Fruit fly (Drosophila melanogaster) whole organism, prepupa: ENCODE data around the gene ATPsynC.
A peak's percentile ranks its signal among the peaks of the same experiment; 100 is the strongest.

Experiments
- Blimp-1 ChIP-seq: fragments of 200-800 bp; sonication (Bioruptor generic); optimal IDR thresholded peaks from 3 replicates; lab custom pipeline; 2017; ENCODE audit warnings: missing biosample characterization, missing genetic modification characterization, mild to moderate bottlenecking, moderate library complexity, missing genetic modification reagents
- CG10631 ChIP-seq: fragments of 200-800 bp; sonication (Bioruptor generic); optimal IDR thresholded peaks from 2 replicates; lab custom pipeline; 2016; ENCODE audit warnings: missing biosample characterization, missing genetic modification characterization
- CG11762 ChIP-seq: fragments of 200-800 bp; sonication (Bioruptor generic); optimal IDR thresholded peaks from 3 replicates; lab custom pipeline; 2016; ENCODE audit warnings: missing biosample characterization, missing genetic modification characterization; ENCODE audit not compliant: insufficient read depth
- CG11902 ChIP-seq: fragments of 200-800 bp; sonication (Bioruptor generic); optimal IDR thresholded peaks from 3 replicates; lab custom pipeline; 2016; ENCODE audit warnings: missing biosample characterization, missing genetic modification characterization
- CG15336 ChIP-seq: fragments of 200-800 bp; sonication (Bioruptor generic); IDR thresholded peaks from 2 replicates; pipeline ENCODE4 v1.3.6; 2022; ENCODE audit warnings: missing biosample characterization, missing genetic modification characterization
- CG1621 ChIP-seq: fragments of 200-800 bp; sonication (Bioruptor generic); optimal IDR thresholded peaks from 3 replicates; lab custom pipeline; 2018; ENCODE audit warnings: missing biosample characterization, mild to moderate bottlenecking, missing genetic modification characterization
- CG3032 ChIP-seq: fragments of 200-800 bp; optimal IDR thresholded peaks from 2 replicates; lab custom pipeline; 2019; ENCODE audit warnings: missing biosample characterization, mild to moderate bottlenecking, missing genetic modification characterization, moderate library complexity
- CG32006 ChIP-seq: fragments of 200-800 bp; sonication (Bioruptor generic); optimal IDR thresholded peaks from 3 replicates; lab custom pipeline; 2017; ENCODE audit warnings: missing biosample characterization, mild to moderate bottlenecking, missing genetic modification characterization
- CG3919 ChIP-seq: fragments of 200-800 bp; sonication (Bioruptor generic); optimal IDR thresholded peaks from 3 replicates; lab custom pipeline; 2016; ENCODE audit warnings: missing biosample characterization, missing genetic modification characterization
- CG4318 ChIP-seq: fragments of 200-800 bp; sonication (Bioruptor generic); optimal IDR thresholded peaks from 3 replicates; lab custom pipeline; 2017; ENCODE audit warnings: missing biosample characterization, mild to moderate bottlenecking, missing genetic modification characterization
- CG6163 ChIP-seq: fragments of 200-800 bp; sonication (Bioruptor generic); IDR thresholded peaks from 3 replicates; pipeline ENCODE4 v1.3.6; 2022; ENCODE audit warnings: missing biosample characterization, missing genetic modification characterization
- CG6276 ChIP-seq: fragments of 200-800 bp; sonication (Bioruptor generic); optimal IDR thresholded peaks from 2 replicates; lab custom pipeline; 2017; ENCODE audit warnings: missing biosample characterization, mild to moderate bottlenecking, missing genetic modification characterization
- CG6792 ChIP-seq: fragments of 200-800 bp; sonication (Bioruptor generic); optimal IDR thresholded peaks from 3 replicates; lab custom pipeline; 2016; ENCODE audit warnings: missing biosample characterization, missing genetic modification characterization
- CG6854 ChIP-seq: fragments of 200-800 bp; sonication (Bioruptor generic); optimal IDR thresholded peaks from 2 replicates; lab custom pipeline; 2017; ENCODE audit warnings: missing biosample characterization, mild to moderate bottlenecking, missing genetic modification characterization
- CG7368 ChIP-seq: fragments of 200-800 bp; sonication (Bioruptor generic); optimal IDR thresholded peaks from 3 replicates; lab custom pipeline; 2016; ENCODE audit warnings: missing biosample characterization, missing genetic modification characterization
- CG8119 ChIP-seq: fragments of 200-800 bp; sonication (Bioruptor generic); IDR thresholded peaks from 3 replicates; pipeline ENCODE4 v1.3.6; 2022; ENCODE audit warnings: missing biosample characterization, missing genetic modification characterization
- CG8319 ChIP-seq: fragments of 200-800 bp; sonication (Bioruptor generic); optimal IDR thresholded peaks from 3 replicates; lab custom pipeline; 2016; ENCODE audit warnings: missing biosample characterization, missing genetic modification characterization
- CG8632 ChIP-seq: fragments of 200-800 bp; sonication (Bioruptor generic); optimal IDR thresholded peaks from 3 replicates; lab custom pipeline; 2016; ENCODE audit warnings: missing biosample characterization, missing genetic modification characterization
- CG9139 ChIP-seq: fragments of 200-800 bp; sonication (Bioruptor generic); optimal IDR thresholded peaks from 3 replicates; lab custom pipeline; 2017; ENCODE audit warnings: missing biosample characterization, mild to moderate bottlenecking, missing genetic modification characterization
- Eip75B ChIP-seq: fragments of 200-800 bp; sonication (Bioruptor generic); optimal IDR thresholded peaks from 3 replicates; lab custom pipeline; 2016; ENCODE audit warnings: missing biosample characterization, missing genetic modification characterization
- Eip78C ChIP-seq: fragments of 200-800 bp; sonication (Bioruptor generic); peaks from one replicate; lab custom pipeline; 2016; ENCODE audit warnings: missing biosample characterization, missing genetic modification characterization
- Eip93F ChIP-seq: fragments of 200-800 bp; sonication (Bioruptor generic); optimal IDR thresholded peaks from 2 replicates; lab custom pipeline; 2016; ENCODE audit warnings: missing biosample characterization, mild to moderate bottlenecking, missing genetic modification characterization
- Gug ChIP-seq: fragments of 200-800 bp; sonication (Bioruptor generic); IDR thresholded peaks from 2 replicates; pipeline ENCODE4 v1.3.6; 2022; ENCODE audit warnings: missing biosample characterization, missing genetic modification characterization
- Hr39 ChIP-seq: fragments of 200-800 bp; sonication (Bioruptor generic); optimal IDR thresholded peaks from 2 replicates; lab custom pipeline; 2016; ENCODE audit warnings: missing biosample characterization, missing genetic modification characterization
- Hr4 ChIP-seq: fragments of 200-800 bp; sonication (Bioruptor generic); optimal IDR thresholded peaks from 3 replicates; lab custom pipeline; 2016; ENCODE audit warnings: missing biosample characterization, missing genetic modification characterization
- OdsH ChIP-seq: fragments of 200-800 bp; sonication (Bioruptor generic); optimal IDR thresholded peaks from 3 replicates; lab custom pipeline; 2016; ENCODE audit warnings: missing biosample characterization, missing genetic modification characterization
- Sox102F ChIP-seq: fragments of 200-800 bp; sonication (Bioruptor generic); optimal IDR thresholded peaks from 2 replicates; lab custom pipeline; 2016; ENCODE audit warnings: missing biosample characterization, mild to moderate bottlenecking, missing genetic modification characterization
- acj6 ChIP-seq: fragments of 200-800 bp; sonication (Bioruptor generic); optimal IDR thresholded peaks from 3 replicates; lab custom pipeline; 2016; ENCODE audit warnings: missing biosample characterization, missing genetic modification characterization
- cyc ChIP-seq: fragments of 200-800 bp; sonication (Bioruptor generic); optimal IDR thresholded peaks from 3 replicates; lab custom pipeline; 2016; ENCODE audit warnings: missing biosample characterization, missing genetic modification characterization
- dac ChIP-seq: fragments of 200-800 bp; sonication (Bioruptor generic); optimal IDR thresholded peaks from 2 replicates; lab custom pipeline; 2017; ENCODE audit warnings: missing biosample characterization, mild to moderate bottlenecking, missing genetic modification characterization
- dsx ChIP-seq: fragments of 200-800 bp; optimal IDR thresholded peaks from 3 replicates; lab custom pipeline; 2019; ENCODE audit warnings: missing biosample characterization, mild to moderate bottlenecking, missing genetic modification characterization, moderate library complexity; ENCODE audit not compliant: poor library complexity, severe bottlenecking
- eg ChIP-seq: fragments of 200-800 bp; sonication (Bioruptor generic); IDR thresholded peaks from 3 replicates; pipeline ENCODE4 v1.3.6; 2022; ENCODE audit warnings: missing biosample characterization, missing genetic modification characterization
- esn ChIP-seq: fragments of 200-800 bp; sonication (Bioruptor generic); optimal IDR thresholded peaks from 2 replicates; lab custom pipeline; 2016; ENCODE audit warnings: missing biosample characterization, mild to moderate bottlenecking, missing genetic modification characterization, moderate library complexity
- fd59A ChIP-seq: fragments of 200-800 bp; sonication (Bioruptor generic); optimal IDR thresholded peaks from 2 replicates; lab custom pipeline; 2017; ENCODE audit warnings: missing biosample characterization, mild to moderate bottlenecking, missing genetic modification characterization, missing genetic modification reagents
- fd85E ChIP-seq: fragments of 200-800 bp; sonication (Bioruptor generic); optimal IDR thresholded peaks from 3 replicates; lab custom pipeline; 2016; ENCODE audit warnings: missing biosample characterization, missing genetic modification characterization
- fkh ChIP-seq: fragments of 200-800 bp; sonication (Bioruptor generic); optimal IDR thresholded peaks from 3 replicates; lab custom pipeline; 2017; ENCODE audit warnings: missing biosample characterization, mild to moderate bottlenecking, missing genetic modification characterization, moderate library complexity
- lz ChIP-seq: fragments of 200-800 bp; sonication (Bioruptor generic); optimal IDR thresholded peaks from 3 replicates; lab custom pipeline; 2016; ENCODE audit warnings: missing biosample characterization, missing genetic modification characterization
- net ChIP-seq: fragments of 200-800 bp; sonication (Bioruptor generic); optimal IDR thresholded peaks from 3 replicates; lab custom pipeline; 2016; ENCODE audit warnings: missing biosample characterization, missing genetic modification characterization
- pdm3 ChIP-seq: fragments of 200-800 bp; sonication (Bioruptor generic); optimal IDR thresholded peaks from 3 replicates; lab custom pipeline; 2016; ENCODE audit warnings: missing biosample characterization, missing genetic modification characterization
- salr ChIP-seq, 2 experiments: fragments of 200-800 bp; sonication (Bioruptor generic); optimal IDR thresholded peaks; 3 replicates each; lab custom pipeline; 2016 to 2018; ENCODE audit warnings: missing biosample characterization in 2 of 2, missing genetic modification characterization in 2 of 2, mild to moderate bottlenecking in 1 of 2
- spab ChIP-seq: fragments of 200-800 bp; sonication (Bioruptor generic); optimal IDR thresholded peaks from 2 replicates; lab custom pipeline; 2017; ENCODE audit warnings: missing biosample characterization, mild to moderate bottlenecking, missing genetic modification characterization, missing genetic modification reagents
- svp ChIP-seq: fragments of 200-800 bp; sonication (Bioruptor generic); peaks from one replicate; lab custom pipeline; 2016; ENCODE audit warnings: missing biosample characterization, missing genetic modification characterization
- topi ChIP-seq: fragments of 200-800 bp; sonication (Bioruptor generic); optimal IDR thresholded peaks from 3 replicates; lab custom pipeline; 2016; ENCODE audit warnings: missing biosample characterization, missing genetic modification characterization
- vri ChIP-seq: fragments of 200-800 bp; sonication (Bioruptor generic); optimal IDR thresholded peaks from 3 replicates; lab custom pipeline; 2016; ENCODE audit warnings: missing biosample characterization, mild to moderate bottlenecking, missing genetic modification characterization

Gene ATPsynC

dm6 chr3R:31250426-31251034 lies 31.1 kb upstream of the ATPsynC start:
- TF ChIP-seq CG8632 (GFP tag; lab: Kevin White, UChicago), result peak; percentile 14
- TF ChIP-seq CG32006, result peak; percentile 39
- TF ChIP-seq CG1621, result peak; percentile 8
- peak; percentile 42 for TF ChIP-seq vri
- TF ChIP-seq fd85E (GFP tag; lab: Kevin White, UChicago), result no peak
- peak; percentile 32 for TF ChIP-seq OdsH (GFP tag; lab: Kevin White, UChicago)
- peak; percentile 51; the same call in 1 of the 3 replicates for TF ChIP-seq CG8119 (GFP tag; lab: Robert Waterston, UW)
- TF ChIP-seq CG6163 (GFP tag; lab: Robert Waterston, UW), result peak; percentile 16; the same call in 1 of the 3 replicates
- TF ChIP-seq pdm3, result peak; percentile 33
- no peak for TF ChIP-seq CG7368 (GFP tag; lab: Kevin White, UChicago)
- TF ChIP-seq acj6, result no peak
- TF ChIP-seq eg, result peak; percentile 58
- peak; percentile 63 for TF ChIP-seq Eip78C (GFP tag; lab: Kevin White, UChicago)
- no peak for TF ChIP-seq Eip93F
- peak; percentile 49 for TF ChIP-seq Hr4
- TF ChIP-seq CG10631 (GFP tag; lab: Kevin White, UChicago), result peak; percentile 11

- TF ChIP-seq fkh (no peak), lz (no peak), Blimp-1 (GFP tag; lab: Kevin White, UChicago) (peak; percentile 92), net (no peak), CG7368 (GFP tag; lab: Kevin White, UChicago) (no peak), CG6854 (GFP tag; lab: Kevin White, UChicago) (peak; percentile 54)
Observed at dm6 chr3R:31248245-31248644, 28.8 kb upstream of the ATPsynC start.

- TF ChIP-seq eg, result peak; percentile 60; the same call in 2 of the 3 replicates
- peak; percentile 74 for TF ChIP-seq CG6163 (GFP tag; lab: Robert Waterston, UW)
- TF ChIP-seq CG8632 (GFP tag; lab: Kevin White, UChicago), result peak; percentile 73
- no peak for TF ChIP-seq CG3032 (tag; lab: Kevin White, UChicago)
- peak; percentile 37 for TF ChIP-seq fd85E (GFP tag; lab: Kevin White, UChicago)
- TF ChIP-seq acj6, result peak; percentile 68
- TF ChIP-seq CG8319 (GFP tag; lab: Kevin White, UChicago), result peak; percentile 61
- TF ChIP-seq CG15336 (GFP tag; lab: Robert Waterston, UW), result peak; percentile 33
- peak; percentile 93 for TF ChIP-seq Eip78C (GFP tag; lab: Kevin White, UChicago)
- TF ChIP-seq CG32006, result peak; percentile 46
- TF ChIP-seq CG11902 (GFP tag; lab: Kevin White, UChicago), result peak; percentile 65
- peak; percentile 93 for TF ChIP-seq svp (GFP tag; lab: Kevin White, UChicago)
- TF ChIP-seq CG3919 (GFP tag; lab: Kevin White, UChicago), result peak; percentile 76
- TF ChIP-seq esn, result peak; percentile 80
- TF ChIP-seq pdm3, result peak; percentile 69
- peak; percentile 53 for TF ChIP-seq CG11762
- peak; percentile 81 for TF ChIP-seq cyc (GFP tag; lab: Kevin White, UChicago)
- TF ChIP-seq CG4318 (GFP tag; lab: Kevin White, UChicago), result no peak
- no peak for TF ChIP-seq vri
- TF ChIP-seq CG1621, result no peak
- TF ChIP-seq CG9139 (GFP tag; lab: Kevin White, UChicago), result no peak
- TF ChIP-seq CG8119 (GFP tag; lab: Robert Waterston, UW), result peak; percentile 50; the same call in 2 of the 3 replicates
- TF ChIP-seq Hr4, result peak; percentile 32
- TF ChIP-seq Sox102F (GFP tag; lab: Kevin White, UChicago), result peak; percentile 81
- no peak for TF ChIP-seq Gug
- TF ChIP-seq CG6276 (GFP tag; lab: Kevin White, UChicago), result peak; percentile 81
- no peak for TF ChIP-seq fd59A (GFP tag; lab: Kevin White, UChicago)
- TF ChIP-seq Eip75B (GFP tag; lab: Kevin White, UChicago), result peak; percentile 38
- peak; percentile 56 for TF ChIP-seq Eip93F
- TF ChIP-seq dac (GFP tag; lab: Kevin White, UChicago), result peak; percentile 12
- peak; percentile 68 for TF ChIP-seq CG7368 (GFP tag; lab: Kevin White, UChicago)
- TF ChIP-seq dsx (GFP tag; lab: Kevin White, UChicago), result no peak
- peak; percentile 77 for TF ChIP-seq Hr39 (GFP tag; lab: Kevin White, UChicago)
- no peak for TF ChIP-seq salr (GFP tag; optimal IDR thresholded peaks at IDR 0.05; lab: Kevin White, UChicago)
- TF ChIP-seq CG6792 (GFP tag; lab: Kevin White, UChicago), result peak; percentile 82
- no peak for TF ChIP-seq spab (GFP tag; lab: Kevin White, UChicago)
- peak; percentile 82 for TF ChIP-seq topi (GFP tag; lab: Kevin White, UChicago)
- TF ChIP-seq Blimp-1 (GFP tag; lab: Kevin White, UChicago), result no peak
Observed at dm6 chr3R:31247281-31247995, 28.0 kb upstream of the ATPsynC start.
